Worm (Caenorhabditis elegans) whole organism, L1 larva: ENCODE data around the gene EGAP1.5.

Experiments used
- C04F5.9 ChIP-seq: sonication (generic microtip); optimal IDR thresholded peaks from 2 replicates; lab custom pipeline; 2016; ENCODE audit warnings: missing genetic modification characterization, missing compliant biosample characterization
- C16A3.4 ChIP-seq: fragments of 150-350 bp; optimal IDR thresholded peaks from 2 replicates; lab custom pipeline; 2014; ENCODE audit warnings: missing biosample characterization, missing genetic modification characterization
- C34B4.2 ChIP-seq: sonication (generic microtip); optimal IDR thresholded peaks from 2 replicates; lab custom pipeline; 2017; ENCODE audit warnings: mild to moderate bottlenecking, missing genetic modification characterization, missing compliant biosample characterization
- F16B12.6 ChIP-seq: fragments of 150-350 bp; optimal IDR thresholded peaks from 2 replicates; lab custom pipeline; 2014; ENCODE audit warnings: missing biosample characterization, missing genetic modification characterization
- Y116A8C.19 ChIP-seq: sonication (generic microtip); optimal IDR thresholded peaks from 2 replicates; lab custom pipeline; 2016; ENCODE audit warnings: missing compliant biosample characterization, missing genetic modification characterization, borderline replicate concordance
- alr-1 ChIP-seq: fragments of 200-800 bp; sonication (Bioruptor generic); optimal IDR thresholded peaks from 2 replicates; lab custom pipeline; 2018; ENCODE audit warnings: borderline replicate concordance, mild to moderate bottlenecking, missing genetic modification characterization, missing compliant biosample characterization
- aly-2 ChIP-seq: fragments of 150-350 bp; optimal IDR thresholded peaks from 2 replicates; lab custom pipeline; 2014; ENCODE audit warnings: missing biosample characterization, missing genetic modification characterization
- ama-1 ChIP-seq: fragments of 150-350 bp; optimal IDR thresholded peaks from 2 replicates; lab custom pipeline; 2014
- blmp-1 ChIP-seq: fragments of 150-350 bp; optimal IDR thresholded peaks from 2 replicates; lab custom pipeline; 2014; ENCODE audit warnings: missing biosample characterization, missing genetic modification characterization
- ceh-63 ChIP-seq: fragments of 200-800 bp; sonication (Bioruptor generic); optimal IDR thresholded peaks from 2 replicates; lab custom pipeline; 2018; ENCODE audit warnings: mild to moderate bottlenecking, missing genetic modification characterization, missing compliant biosample characterization
- ceh-8 ChIP-seq: fragments of 200-800 bp; sonication (Bioruptor generic); optimal IDR thresholded peaks from 2 replicates; lab custom pipeline; 2018; ENCODE audit warnings: mild to moderate bottlenecking, missing genetic modification characterization, moderate library complexity, missing compliant biosample characterization
- ceh-82 ChIP-seq, 3 experiments: fragments of 150-350 bp in 1 of 3; sonication (generic microtip) in 2 of 3; optimal IDR thresholded peaks; 2 replicates each; lab custom pipeline; 2014 to 2017; ENCODE audit warnings: missing biosample characterization in 3 of 3, missing genetic modification characterization in 3 of 3
- ceh-88 ChIP-seq: fragments of 200-800 bp; sonication (Bioruptor generic); IDR thresholded peaks from 2 replicates; pipeline ENCODE4 v1.3.6; 2022; ENCODE audit warnings: missing genetic modification characterization, missing compliant biosample characterization
- ces-1 ChIP-seq: fragments of 150-350 bp; optimal IDR thresholded peaks from 2 replicates; lab custom pipeline; 2014; ENCODE audit warnings: missing biosample characterization, missing genetic modification reagents, missing genetic modification characterization
- dpl-1 ChIP-seq, 3 experiments: fragments of 150-350 bp in 2 of 3; sonication (generic microtip) in 1 of 3; optimal IDR thresholded peaks; 2 replicates each; lab custom pipeline; 2014 to 2017; ENCODE audit warnings: missing biosample characterization in 3 of 3, missing genetic modification characterization in 3 of 3, missing genetic modification reagents in 3 of 3
- dsc-1 ChIP-seq: sonication (generic microtip); optimal IDR thresholded peaks from 2 replicates; lab custom pipeline; 2016; ENCODE audit warnings: mild to moderate bottlenecking, missing genetic modification characterization, missing compliant biosample characterization
- efl-3 ChIP-seq: fragments of 200-800 bp; sonication (Bioruptor generic); optimal IDR thresholded peaks from 2 replicates; lab custom pipeline; 2018; ENCODE audit warnings: mild to moderate bottlenecking, missing genetic modification characterization, missing compliant biosample characterization
- egl-13 ChIP-seq: sonication (generic microtip); optimal IDR thresholded peaks from 2 replicates; lab custom pipeline; 2016; ENCODE audit warnings: missing genotype, missing genetic modification reagents, missing genetic modification characterization, missing compliant biosample characterization
- elt-2 ChIP-seq: sonication (generic microtip); optimal IDR thresholded peaks from 2 replicates; lab custom pipeline; 2016; ENCODE audit warnings: missing genetic modification characterization, mild to moderate bottlenecking, inconsistent platforms, missing compliant biosample characterization, missing genetic modification reagents
- fkh-10 ChIP-seq: sonication (generic microtip); optimal IDR thresholded peaks from 2 replicates; lab custom pipeline; 2017; ENCODE audit warnings: missing biosample characterization, missing genetic modification reagents, missing genetic modification characterization
- fkh-4 ChIP-seq: sonication (generic microtip); optimal IDR thresholded peaks from 2 replicates; lab custom pipeline; 2016; ENCODE audit warnings: missing compliant biosample characterization, missing genetic modification characterization, borderline replicate concordance
- grh-1 ChIP-seq: fragments of 200-800 bp; sonication (Bioruptor generic); IDR thresholded peaks from 2 replicates; pipeline ENCODE4 v1.3.6; 2022; ENCODE audit warnings: missing genetic modification reagents, missing genetic modification characterization, missing compliant biosample characterization
- irx-1 ChIP-seq: sonication (generic microtip); optimal IDR thresholded peaks from 2 replicates; lab custom pipeline; 2016; ENCODE audit warnings: missing genetic modification characterization, missing compliant biosample characterization
- isw-1 ChIP-seq: fragments of 200-800 bp; sonication (Bioruptor generic); IDR thresholded peaks from 2 replicates; pipeline ENCODE4 v1.3.6; 2022; ENCODE audit warnings: missing genetic modification characterization, missing compliant biosample characterization
- lin-13 ChIP-seq: fragments of 150-350 bp; optimal IDR thresholded peaks from 2 replicates; lab custom pipeline; 2014; ENCODE audit warnings: missing biosample characterization, missing genetic modification reagents, missing genetic modification characterization
- lin-14 ChIP-seq: fragments of 200-800 bp; sonication (Bioruptor generic); optimal IDR thresholded peaks from 2 replicates; lab custom pipeline; 2018; ENCODE audit warnings: mild to moderate bottlenecking, missing genetic modification characterization, moderate library complexity, missing compliant biosample characterization
- lin-15B ChIP-seq: fragments of 150-350 bp; sonication (generic microtip); optimal IDR thresholded peaks from 3 replicates; lab custom pipeline; 2014; ENCODE audit warnings: missing biosample characterization, missing genetic modification characterization
- lin-35 ChIP-seq, 2 experiments: fragments of 150-350 bp; optimal IDR thresholded peaks; 2 replicates each; lab custom pipeline; 2014; ENCODE audit warnings: missing biosample characterization in 2 of 2, missing genetic modification characterization in 2 of 2, missing genetic modification reagents in 2 of 2
- mab-9 ChIP-seq: fragments of 200-800 bp; sonication (Bioruptor generic); IDR thresholded peaks from 2 replicates; pipeline ENCODE4 v1.3.6; 2022; ENCODE audit warnings: missing genetic modification reagents, missing genetic modification characterization, missing compliant biosample characterization
- mdl-1 ChIP-seq, 2 experiments: fragments of 150-350 bp; optimal IDR thresholded peaks; 2 replicates each; lab custom pipeline; 2014 to 2017; ENCODE audit warnings: missing biosample characterization in 2 of 2, missing genetic modification characterization in 2 of 2, inconsistent platforms in 1 of 2
- nhr-11 ChIP-seq: fragments of 150-350 bp; optimal IDR thresholded peaks from 2 replicates; lab custom pipeline; 2014; ENCODE audit warnings: missing biosample characterization, missing genetic modification characterization
- nhr-12 ChIP-seq: sonication (generic microtip); optimal IDR thresholded peaks from 2 replicates; lab custom pipeline; 2017; ENCODE audit warnings: missing biosample characterization, missing genetic modification characterization
- nhr-19 ChIP-seq: fragments of 200-800 bp; sonication (Bioruptor generic); conservative IDR thresholded peaks from 2 replicates; pipeline ENCODE4 v1.3.6; 2022; ENCODE audit warnings: missing genetic modification characterization, missing compliant biosample characterization
- nhr-20 ChIP-seq: sonication (generic microtip); optimal IDR thresholded peaks from 2 replicates; lab custom pipeline; 2016; ENCODE audit warnings: mild to moderate bottlenecking, missing genetic modification characterization, missing compliant biosample characterization
- nhr-237 ChIP-seq: fragments of 150-350 bp; optimal IDR thresholded peaks from 2 replicates; lab custom pipeline; 2014; ENCODE audit warnings: missing biosample characterization, missing genetic modification characterization
- nhr-28 ChIP-seq: fragments of 150-350 bp; optimal IDR thresholded peaks from 2 replicates; lab custom pipeline; 2014; ENCODE audit warnings: missing biosample characterization, missing genetic modification characterization
- nhr-71 ChIP-seq: sonication (generic microtip); optimal IDR thresholded peaks from 2 replicates; lab custom pipeline; 2016; ENCODE audit warnings: mild to moderate bottlenecking, missing genetic modification characterization, moderate library complexity, missing compliant biosample characterization
- nhr-76 ChIP-seq: sonication (generic microtip); optimal IDR thresholded peaks from 2 replicates; lab custom pipeline; 2017; ENCODE audit warnings: missing biosample characterization, missing genetic modification characterization
- nhr-77 ChIP-seq: fragments of 150-350 bp; optimal IDR thresholded peaks from 2 replicates; lab custom pipeline; 2014; ENCODE audit warnings: missing biosample characterization, missing genetic modification characterization
- nhr-85 ChIP-seq: sonication (generic microtip); peaks from one replicate; lab custom pipeline; 2016; ENCODE audit warnings: missing genetic modification characterization, inconsistent platforms, missing compliant biosample characterization
- pax-3 ChIP-seq: fragments of 200-800 bp; sonication (Bioruptor generic); optimal IDR thresholded peaks from 2 replicates; lab custom pipeline; 2018; ENCODE audit warnings: mild to moderate bottlenecking, missing genetic modification characterization, moderate library complexity, missing compliant biosample characterization
- sox-4 ChIP-seq: sonication (generic microtip); optimal IDR thresholded peaks from 2 replicates; lab custom pipeline; 2016; ENCODE audit warnings: missing genetic modification characterization, missing compliant biosample characterization
- sptf-1 ChIP-seq: fragments of 150-350 bp; optimal IDR thresholded peaks from 2 replicates; lab custom pipeline; 2014; ENCODE audit warnings: missing biosample characterization, missing genetic modification characterization
- sup-37 ChIP-seq: fragments of 200-800 bp; sonication (Bioruptor generic); optimal IDR thresholded peaks from 2 replicates; lab custom pipeline; 2018; ENCODE audit warnings: mild to moderate bottlenecking, missing genetic modification characterization, missing compliant biosample characterization
- tbx-2 ChIP-seq: sonication (generic microtip); optimal IDR thresholded peaks from 2 replicates; lab custom pipeline; 2016; ENCODE audit warnings: missing genetic modification characterization, missing compliant biosample characterization
- tlp-1 ChIP-seq: fragments of 150-350 bp; optimal IDR thresholded peaks from 2 replicates; lab custom pipeline; 2014; ENCODE audit warnings: missing biosample characterization, missing genetic modification characterization
- unc-86 ChIP-seq: sonication (generic microtip); optimal IDR thresholded peaks from 2 replicates; lab custom pipeline; 2016; ENCODE audit warnings: missing genetic modification characterization, missing compliant biosample characterization
- unc-98 ChIP-seq: fragments of 200-800 bp; sonication (Bioruptor generic); IDR thresholded peaks from 2 replicates; pipeline ENCODE4 v1.3.6; 2022; ENCODE audit warnings: missing genetic modification characterization, missing compliant biosample characterization
- vab-15 ChIP-seq: sonication (generic microtip); optimal IDR thresholded peaks from 2 replicates; lab custom pipeline; 2017; ENCODE audit warnings: missing genotype, mild to moderate bottlenecking, missing genetic modification characterization, missing compliant biosample characterization
- zag-1 ChIP-seq: fragments of 150-350 bp; optimal IDR thresholded peaks from 2 replicates; lab custom pipeline; 2014; ENCODE audit warnings: missing biosample characterization, missing genetic modification characterization
- zip-4 ChIP-seq: fragments of 200-800 bp; sonication (Bioruptor generic); optimal IDR thresholded peaks from 2 replicates; lab custom pipeline; 2018; ENCODE audit warnings: mild to moderate bottlenecking, missing genetic modification characterization, moderate library complexity, missing compliant biosample characterization
- ztf-4 ChIP-seq: fragments of 150-350 bp; optimal IDR thresholded peaks from 2 replicates; lab custom pipeline; 2014; ENCODE audit warnings: missing biosample characterization, missing genetic modification characterization

Gene EGAP1.5

DNA sequence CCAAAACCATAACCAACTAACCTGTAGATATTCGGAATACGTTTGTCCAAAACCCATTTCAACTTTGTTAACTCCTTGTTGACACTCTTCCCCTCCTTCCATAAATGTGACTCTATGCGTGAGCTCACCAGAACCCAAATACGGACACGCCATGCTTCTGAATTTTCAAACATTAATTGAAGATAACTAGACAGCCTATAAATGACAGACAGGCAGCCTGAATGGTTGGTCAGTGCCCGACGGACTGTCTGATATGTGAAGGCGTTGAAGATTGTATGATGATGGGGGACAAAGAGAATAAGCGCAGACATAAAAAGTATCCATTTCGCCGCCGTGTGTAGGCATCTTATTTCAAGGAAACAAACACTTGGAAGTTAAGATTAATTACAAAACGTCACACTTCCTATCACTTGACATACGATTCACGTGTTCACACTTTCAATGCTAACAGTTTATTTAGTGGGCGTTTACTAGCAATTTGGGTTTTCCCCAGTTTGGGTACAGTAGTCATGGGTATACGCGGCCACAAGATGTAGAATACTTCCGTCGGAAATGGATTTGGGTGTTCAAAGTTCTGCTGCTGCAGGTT, 11.6 kb upstream of the EGAP1.5 start, which contains the start of the genes tdo-2 and C28H8.2 (continued):
- peak; percentile 76 for TF ChIP-seq vab-15
- no peak for TF ChIP-seq sptf-1 (tag; lab: Kevin White, UChicago)
- peak; percentile 19 for TF ChIP-seq irx-1 (tag; lab: Kevin White, UChicago)
- no peak for TF ChIP-seq fkh-4 (tag; lab: Kevin White, UChicago)
- no peak for TF ChIP-seq nhr-12 (tag; lab: Kevin White, UChicago)
- TF ChIP-seq fkh-10 (GFP tag; lab: Kevin White, UChicago) = no peak
- TF ChIP-seq zip-4 = no peak
- TF ChIP-seq sup-37 (GFP tag; lab: Kevin White, UChicago) = no peak
- TF ChIP-seq lin-35 (GFP tag; optimal IDR thresholded peaks at IDR 0.05; lab: Kevin White, UChicago) = peak in 1 of 2 experiments; percentile 77
- peak; percentile 4 for TF ChIP-seq C16A3.4 (tag; lab: Kevin White, UChicago)
- no peak for TF ChIP-seq nhr-28 (tag; lab: Kevin White, UChicago)
- no peak for TF ChIP-seq alr-1 (tag; lab: Kevin White, UChicago)
- TF ChIP-seq nhr-85 (tag; lab: Kevin White, UChicago) = peak; percentile 96
- no peak for TF ChIP-seq nhr-76 (tag; lab: Kevin White, UChicago)
- TF ChIP-seq F16B12.6 (tag; lab: Kevin White, UChicago) = no peak
- no peak for TF ChIP-seq C34B4.2
- peak; percentile 39 for TF ChIP-seq ztf-4
- TF ChIP-seq efl-3 (GFP tag; lab: Kevin White, UChicago) = no peak
- no peak for TF ChIP-seq lin-15B
- TF ChIP-seq isw-1 (GFP tag; lab: Robert Waterston, UW) = no peak
- no peak for TF ChIP-seq ces-1 (GFP tag; lab: Kevin White, UChicago)
- TF ChIP-seq ceh-63 (GFP tag; lab: Kevin White, UChicago) = no peak
- TF ChIP-seq egl-13 = no peak
- TF ChIP-seq nhr-71 (tag; lab: Kevin White, UChicago) = peak; percentile 89
- no peak for TF ChIP-seq nhr-77 (tag; lab: Kevin White, UChicago)
- TF ChIP-seq nhr-11 (tag; lab: Kevin White, UChicago) = no peak
- TF ChIP-seq mdl-1 (tag; optimal IDR thresholded peaks at IDR 0.05; lab: Kevin White, UChicago) = peak in 1 of 2 experiments; percentile 92
- no peak for TF ChIP-seq ceh-88 (GFP tag; lab: Robert Waterston, UW)
- TF ChIP-seq nhr-19 = peak; percentile 78
- no peak for TF ChIP-seq ama-1
- no peak for TF ChIP-seq unc-86 (tag; lab: Kevin White, UChicago)
- no peak for TF ChIP-seq dsc-1 (tag; lab: Kevin White, UChicago)
- TF ChIP-seq lin-14 (GFP tag; lab: Kevin White, UChicago) = peak; percentile 86
- TF ChIP-seq nhr-20 = peak; percentile 91
- no peak for TF ChIP-seq nhr-237
- peak; percentile 74 for TF ChIP-seq tbx-2 (tag; lab: Kevin White, UChicago)
- TF ChIP-seq C04F5.9 (tag; lab: Kevin White, UChicago) = no peak
- peak; percentile 7 for TF ChIP-seq lin-13 (GFP tag; lab: Kevin White, UChicago)
- no peak for TF ChIP-seq tlp-1
- no peak for TF ChIP-seq pax-3 (tag; lab: Kevin White, UChicago)
- no peak for TF ChIP-seq sox-4
- TF ChIP-seq blmp-1 = peak; percentile 94
- no peak for TF ChIP-seq zag-1 (tag; lab: Kevin White, UChicago)
- no peak for TF ChIP-seq elt-2
- TF ChIP-seq ceh-8 = no peak
- TF ChIP-seq dpl-1 (GFP tag; optimal IDR thresholded peaks at IDR 0.05; lab: Kevin White, UChicago) = peak; percentile 8 to 42 (median 27)
- TF ChIP-seq grh-1 (GFP tag; lab: Robert Waterston, UW) = peak; percentile 71
- no peak for TF ChIP-seq mab-9
- TF ChIP-seq aly-2 (tag; lab: Kevin White, UChicago) = no peak
- TF ChIP-seq unc-98 = no peak
- TF ChIP-seq ceh-82 (tag; optimal IDR thresholded peaks at IDR 0.05; lab: Kevin White, UChicago) = no peak
- no peak for TF ChIP-seq Y116A8C.19 (tag; lab: Kevin White, UChicago)
